Fruit fly (Drosophila melanogaster): Measurements from ENCODE around the gene Cht7.

Gene Cht7

dm6 chr3L:3042150-3043049, 64.4 kb downstream of the Cht7 start, which contains the start of gene Prx4 (continued):
- no peak for TF ChIP-seq CG11723 (GFP tag; optimal IDR thresholded peaks at IDR 0.05)
- TF ChIP-seq Bteb2 (GFP tag; optimal IDR thresholded peaks at IDR 0.05): peak; percentile 20
- peak; percentile 66 for TF ChIP-seq Meics (GFP tag; optimal IDR thresholded peaks at IDR 0.05)
- no peak for TF ChIP-seq Atf-2 (GFP tag; optimal IDR thresholded peaks at IDR 0.05)
- TF ChIP-seq Blimp-1 (GFP tag; optimal IDR thresholded peaks at IDR 0.05): peak; percentile 73
- no peak for TF ChIP-seq Dref (GFP tag; IDR thresholded peaks at IDR 0.05)
- TF ChIP-seq CG15073 (GFP tag; optimal IDR thresholded peaks at IDR 0.05): no peak
- 0 out of 2 replicates have a peak, but pooled peaks have one; percentile 14 for TF ChIP-seq ham (GFP tag; IDR thresholded peaks at IDR 0.05)
- TF ChIP-seq CG16813 (GFP tag; IDR thresholded peaks at IDR 0.05; ENCODE audit: partially characterized antibody): no peak
- peak; percentile 18 for TF ChIP-seq CG17802 (tag; optimal IDR thresholded peaks at IDR 0.05)
- TF ChIP-seq CG12391 (tag; optimal IDR thresholded peaks at IDR 0.05): peak; percentile 66
- no peak for TF ChIP-seq Sry-β (GFP tag; optimal IDR thresholded peaks at IDR 0.05)
- TF ChIP-seq CG31441 (GFP tag; IDR thresholded peaks at IDR 0.05): peak; percentile 76
- peak; percentile 20 for TF ChIP-seq MESR4 (GFP tag; optimal IDR thresholded peaks at IDR 0.05)
- TF ChIP-seq CG14014 (GFP tag; IDR thresholded peaks at IDR 0.05): peak; percentile 78
- peak; percentile 30 for TF ChIP-seq Bdp1 (GFP tag; optimal IDR thresholded peaks at IDR 0.05)
- TF ChIP-seq sqz (GFP tag; optimal IDR thresholded peaks at IDR 0.05): peak; percentile 1
- TF ChIP-seq repo (GFP tag; optimal IDR thresholded peaks at IDR 0.05): no peak
- no peak for TF ChIP-seq Lim3 (GFP tag; IDR thresholded peaks at IDR 0.05)
- TF ChIP-seq lbe (GFP tag; optimal IDR thresholded peaks at IDR 0.05): no peak
- peak; percentile 32 for TF ChIP-seq Abd-B (GFP tag; optimal IDR thresholded peaks at IDR 0.05)
- peak; percentile 29 for TF ChIP-seq Fer2 (tag; optimal IDR thresholded peaks at IDR 0.05)
- peak; percentile 54; the same call in 2 of the 3 replicates for TF ChIP-seq CG11560 (tag; IDR thresholded peaks at IDR 0.05)
- TF ChIP-seq CG6254 (GFP tag; optimal IDR thresholded peaks at IDR 0.05): peak; percentile 41
- TF ChIP-seq CG14667 (GFP tag; IDR thresholded peaks at IDR 0.05): peak; percentile 44
- no peak for TF ChIP-seq CG13894 (tag; optimal IDR thresholded peaks at IDR 0.05)
- peak; percentile 38 for TF ChIP-seq CG30431 (GFP tag; optimal IDR thresholded peaks at IDR 0.05)
- no peak for TF ChIP-seq bigmax (GFP tag; optimal IDR thresholded peaks at IDR 0.05)
- peak; percentile 55 for TF ChIP-seq CG14050 (GFP tag; IDR thresholded peaks at IDR 0.05)
- peak; percentile 19 for TF ChIP-seq Ravus (GFP tag; IDR thresholded peaks at IDR 0.05)
- TF ChIP-seq Dp (GFP tag; optimal IDR thresholded peaks at IDR 0.05): peak; percentile 53
- TF ChIP-seq Ets65A (GFP tag): no peak
- no peak for TF ChIP-seq CG9609 (GFP tag; optimal IDR thresholded peaks at IDR 0.05)
- peak; percentile 73 for TF ChIP-seq lilli (GFP tag; optimal IDR thresholded peaks at IDR 0.05)
- no peak for TF ChIP-seq hbn (GFP tag; IDR thresholded peaks at IDR 0.05; ENCODE audit: partially characterized antibody)
- TF ChIP-seq twi (tag; optimal IDR thresholded peaks at IDR 0.05): peak; percentile 18
- no peak for TF ChIP-seq HmgD (GFP tag; optimal IDR thresholded peaks at IDR 0.05)
- peak; percentile 81 for TF ChIP-seq CG10366 (GFP tag; IDR thresholded peaks at IDR 0.05)
- peak; percentile 82 for TF ChIP-seq CG2678 (tag; optimal IDR thresholded peaks at IDR 0.05)
- peak; percentile 61 for TF ChIP-seq Dip3 (GFP tag; optimal IDR thresholded peaks at IDR 0.05)
- peak; percentile 60 for TF ChIP-seq CG17829 (tag; optimal IDR thresholded peaks at IDR 0.05)
- peak; percentile 52; the same call in 2 of the 3 replicates for TF ChIP-seq CG11093 (GFP tag; IDR thresholded peaks at IDR 0.05)
- no peak for TF ChIP-seq Doc2 (GFP tag; IDR thresholded peaks at IDR 0.05)
- TF ChIP-seq salm (tag; optimal IDR thresholded peaks at IDR 0.05): peak; percentile 42
- TF ChIP-seq CG10274 (GFP tag; optimal IDR thresholded peaks at IDR 0.05): no peak
- no peak for TF ChIP-seq pfk (GFP tag; optimal IDR thresholded peaks at IDR 0.05)
- TF ChIP-seq pita (GFP tag; optimal IDR thresholded peaks at IDR 0.05): no peak
- TF ChIP-seq H15 (GFP tag; IDR thresholded peaks at IDR 0.05): peak; percentile 57; the same call in 2 of the 3 replicates
- peak; percentile 74 for TF ChIP-seq Oli (tag; optimal IDR thresholded peaks at IDR 0.05)

All from whole organism, embryonic.